Worm (Caenorhabditis elegans) whole organism, L4 larva: ENCODE data around the gene cest-2.3.

Experiments used
- aha-1 ChIP-seq: fragments of 150-350 bp; peaks from one replicate; lab custom pipeline; 2014; ENCODE audit warnings: missing biosample characterization, missing genetic modification characterization
- ama-1 ChIP-seq: fragments of 150-350 bp; optimal IDR thresholded peaks from 2 replicates; lab custom pipeline; 2014; ENCODE audit warnings: inconsistent platforms, mixed read lengths
- attf-4 ChIP-seq: sonication (generic microtip); optimal IDR thresholded peaks from 3 replicates; lab custom pipeline; 2017; ENCODE audit warnings: missing biosample characterization, missing genetic modification characterization
- ceh-28 ChIP-seq: fragments of 150-350 bp; optimal IDR thresholded peaks from 2 replicates; lab custom pipeline; 2014; ENCODE audit warnings: missing biosample characterization, missing genetic modification reagents, missing genetic modification characterization
- ces-1 ChIP-seq: fragments of 150-350 bp; sonication (generic microtip); optimal IDR thresholded peaks from 4 replicates; lab custom pipeline; 2014; ENCODE audit warnings: missing biosample characterization, missing genetic modification reagents, missing genetic modification characterization
- daf-12 ChIP-seq: fragments of 150-350 bp; optimal IDR thresholded peaks from 2 replicates; lab custom pipeline; 2014; ENCODE audit warnings: missing biosample characterization, missing genetic modification reagents, missing genetic modification characterization
- daf-16 ChIP-seq, 3 experiments: sonication (generic microtip); optimal IDR thresholded peaks; 2 replicates each; lab custom pipeline; 2016 to 2017; ENCODE audit warnings: missing genetic modification characterization in 3 of 3, missing genetic modification reagents in 3 of 3, mild to moderate bottlenecking in 2 of 3, missing compliant biosample characterization in 2 of 3, missing biosample characterization in 1 of 3, moderate library complexity in 1 of 3
- dmd-6 ChIP-seq: fragments of 200-800 bp; sonication (Bioruptor generic); IDR thresholded peaks from 2 replicates; pipeline ENCODE4 v1.3.6; 2022; ENCODE audit warnings: missing genetic modification reagents, missing genetic modification characterization, missing compliant biosample characterization
- dpl-1 ChIP-seq: fragments of 150-350 bp; optimal IDR thresholded peaks from 2 replicates; lab custom pipeline; 2014; ENCODE audit warnings: missing biosample characterization, missing genetic modification reagents, missing genetic modification characterization
- dve-1 ChIP-seq: sonication (generic microtip); optimal IDR thresholded peaks from 2 replicates; lab custom pipeline; 2017; ENCODE audit warnings: antibody characterized with exemption, mild to moderate bottlenecking, missing genetic modification characterization, missing compliant biosample characterization; ENCODE audit not compliant: insufficient read depth
- egl-43 ChIP-seq: fragments of 200-800 bp; sonication (Bioruptor generic); IDR thresholded peaks from 2 replicates; pipeline ENCODE4 v1.3.6; 2022; ENCODE audit warnings: missing genetic modification reagents, missing genetic modification characterization, missing compliant biosample characterization
- hlh-11 ChIP-seq: fragments of 200-800 bp; sonication (Bioruptor generic); optimal IDR thresholded peaks from 2 replicates; lab custom pipeline; 2018; ENCODE audit warnings: mild to moderate bottlenecking, missing genetic modification characterization, missing compliant biosample characterization
- lin-1 ChIP-seq: fragments of 200-800 bp; sonication (Bioruptor generic); IDR thresholded peaks from 2 replicates; pipeline ENCODE4 v1.3.6; 2022; ENCODE audit warnings: missing genetic modification reagents, missing genetic modification characterization, missing compliant biosample characterization
- madf-5 ChIP-seq, 2 experiments: fragments of 200-800 bp; sonication (Bioruptor generic); IDR thresholded peaks; 2 replicates each; pipeline ENCODE4 v1.3.6; 2022; ENCODE audit warnings: missing compliant biosample characterization in 2 of 2, missing genetic modification characterization in 2 of 2
- mdl-1 ChIP-seq, 2 experiments: fragments of 150-350 bp in 1 of 2; sonication (generic microtip) in 1 of 2; optimal IDR thresholded peaks; 2 replicates each; lab custom pipeline; 2014 to 2017; ENCODE audit warnings: missing biosample characterization in 2 of 2, missing genetic modification characterization in 2 of 2
- mep-1 ChIP-seq: fragments of 150-350 bp; sonication (generic microtip); optimal IDR thresholded peaks from 3 replicates; lab custom pipeline; 2014; ENCODE audit warnings: missing biosample characterization, missing genetic modification characterization
- mes-2 ChIP-seq: sonication (generic microtip); optimal IDR thresholded peaks from 2 replicates; lab custom pipeline; 2016; ENCODE audit warnings: missing genotype, mild to moderate bottlenecking, missing genetic modification characterization, missing compliant biosample characterization; ENCODE audit not compliant: poor library complexity, severe bottlenecking
- mxl-3 ChIP-seq: fragments of 200-800 bp; sonication (Bioruptor generic); optimal IDR thresholded peaks from 2 replicates; lab custom pipeline; 2018; ENCODE audit warnings: mild to moderate bottlenecking, missing genetic modification characterization, missing compliant biosample characterization
- nhr-11 ChIP-seq: fragments of 150-350 bp; optimal IDR thresholded peaks from 2 replicates; lab custom pipeline; 2014; ENCODE audit warnings: missing biosample characterization, missing genetic modification characterization
- nhr-111 ChIP-seq: fragments of 200-800 bp; sonication (Bioruptor generic); optimal IDR thresholded peaks from 2 replicates; lab custom pipeline; 2018; ENCODE audit warnings: mild to moderate bottlenecking, missing genetic modification characterization, missing compliant biosample characterization
- nhr-25 ChIP-seq: sonication (generic microtip); optimal IDR thresholded peaks from 2 replicates; lab custom pipeline; 2017; ENCODE audit warnings: missing genetic modification characterization, mild to moderate bottlenecking, missing compliant biosample characterization, antibody characterized with exemption, moderate library complexity, borderline replicate concordance; ENCODE audit not compliant: insufficient read depth
- nhr-28 ChIP-seq: fragments of 150-350 bp; optimal IDR thresholded peaks from 2 replicates; lab custom pipeline; 2014; ENCODE audit warnings: missing biosample characterization, missing genetic modification characterization
- nhr-6 ChIP-seq: fragments of 150-350 bp; optimal IDR thresholded peaks from 2 replicates; lab custom pipeline; 2014; ENCODE audit warnings: missing biosample characterization, missing genetic modification characterization
- nhr-77 ChIP-seq: fragments of 150-350 bp; optimal IDR thresholded peaks from 2 replicates; lab custom pipeline; 2014; ENCODE audit warnings: missing biosample characterization, missing genetic modification characterization
- pqm-1 ChIP-seq: sonication (generic microtip); optimal IDR thresholded peaks from 2 replicates; lab custom pipeline; 2017; ENCODE audit warnings: missing biosample characterization, missing genetic modification characterization
- skn-1 ChIP-seq: fragments of 150-350 bp; optimal IDR thresholded peaks from 2 replicates; lab custom pipeline; 2014; ENCODE audit warnings: missing biosample characterization, missing genetic modification characterization
- tag-97 ChIP-seq: fragments of 200-800 bp; sonication (Bioruptor generic); IDR thresholded peaks from 2 replicates; pipeline ENCODE4 v1.3.6; 2022; ENCODE audit warnings: missing genetic modification characterization, missing compliant biosample characterization
- unc-62 ChIP-seq, 3 experiments: fragments of 150-350 bp in 1 of 3; sonication (generic microtip); optimal IDR thresholded peaks in 2 of 3; peaks in 1 of 3; 1 replicate in 1 of 3; 2 replicates in 2 of 3; lab custom pipeline; 2014 to 2017; ENCODE audit warnings: missing biosample characterization in 3 of 3, missing genetic modification characterization in 3 of 3, missing genetic modification reagents in 3 of 3, missing genotype in 1 of 3
- vab-7 ChIP-seq: fragments of 200-800 bp; sonication (Bioruptor generic); IDR thresholded peaks from 2 replicates; pipeline ENCODE4 v1.3.6; 2022; ENCODE audit warnings: missing genetic modification reagents, missing genetic modification characterization, missing compliant biosample characterization
- zfp-2 ChIP-seq: sonication (generic microtip); optimal IDR thresholded peaks from 2 replicates; lab custom pipeline; 2016; ENCODE audit warnings: mild to moderate bottlenecking, missing genetic modification characterization, missing compliant biosample characterization
- ztf-7 ChIP-seq: fragments of 150-350 bp; optimal IDR thresholded peaks from 2 replicates; lab custom pipeline; 2014; ENCODE audit warnings: missing biosample characterization, missing genetic modification characterization

The cest-2.3 gene

DNA sequence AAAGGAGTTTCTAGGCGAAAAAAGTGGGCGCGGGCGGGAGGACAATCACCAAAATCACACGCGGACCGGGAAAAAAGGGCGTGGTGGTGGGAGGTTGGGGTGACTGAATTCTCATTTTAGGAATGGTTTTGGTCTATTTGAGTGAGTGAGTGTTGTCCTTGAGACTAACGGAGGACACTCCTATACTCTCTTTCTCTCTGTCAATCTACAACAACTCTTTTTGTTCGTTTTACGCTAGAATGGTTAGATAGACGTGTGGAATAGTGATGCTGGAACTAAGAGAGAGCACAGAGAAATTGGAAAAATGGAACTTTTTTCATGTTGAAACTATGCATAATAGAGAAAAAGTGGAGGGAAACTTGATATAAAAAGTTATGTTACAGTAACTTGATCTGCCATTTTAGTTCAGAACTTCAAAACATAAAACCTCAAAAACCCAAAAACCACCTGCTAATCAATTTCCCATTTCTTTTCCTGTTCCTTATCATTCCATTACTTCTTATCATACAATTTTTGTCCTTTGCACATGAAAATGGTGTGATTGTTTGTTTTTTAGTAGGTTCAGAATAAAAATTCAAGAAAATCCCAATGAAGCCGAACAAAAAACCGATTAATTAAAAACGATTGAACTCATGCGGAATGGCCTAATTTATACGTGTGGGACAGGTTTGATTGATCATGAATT is 47.9 kb downstream of the cest-2.3 start:
- peak; percentile 29 for TF ChIP-seq dve-1 (tag; lab: Kevin White, UChicago)
- no peak for TF ChIP-seq nhr-25 (tag; lab: Kevin White, UChicago)
- peak; percentile 76 for TF ChIP-seq aha-1
- TF ChIP-seq tag-97 (GFP tag; lab: Robert Waterston, UW) = no peak
- no peak for TF ChIP-seq nhr-111 (GFP tag; lab: Kevin White, UChicago)
- 0 out of 4 replicates have a peak, but pooled peaks of 1 of the 2 experiments have one; percentile 13 for TF ChIP-seq madf-5 (GFP tag; IDR thresholded peaks at IDR 0.05; lab: Robert Waterston, UW)
- peak; percentile 12 for TF ChIP-seq mxl-3 (GFP tag; lab: Kevin White, UChicago)
- TF ChIP-seq daf-16 (GFP tag; optimal IDR thresholded peaks at IDR 0.05; lab: Kevin White, UChicago) = no peak
- TF ChIP-seq daf-16 (tag; optimal IDR thresholded peaks at IDR 0.05; lab: Kevin White, UChicago) = peak; percentile 58
- peak; percentile 57 for TF ChIP-seq nhr-28 (tag; lab: Kevin White, UChicago)
- TF ChIP-seq skn-1 (tag; lab: Kevin White, UChicago) = no peak
- TF ChIP-seq mep-1 = no peak
- TF ChIP-seq dmd-6 = peak; percentile 72
- no peak for TF ChIP-seq nhr-6 (tag; lab: Kevin White, UChicago)
- TF ChIP-seq mes-2 = no peak
- no peak for TF ChIP-seq ztf-7 (tag; lab: Kevin White, UChicago)
- TF ChIP-seq ama-1 (lab: Kevin White, UChicago) = no peak
- peak; percentile 36 for TF ChIP-seq hlh-11 (tag; lab: Kevin White, UChicago)
- peak; percentile 91 for TF ChIP-seq pqm-1 (tag; lab: Kevin White, UChicago)
- TF ChIP-seq vab-7 (GFP tag; lab: Robert Waterston, UW) = no peak
- TF ChIP-seq nhr-77 (tag; lab: Kevin White, UChicago) = peak; percentile 48
- TF ChIP-seq nhr-11 = no peak

DNA sequence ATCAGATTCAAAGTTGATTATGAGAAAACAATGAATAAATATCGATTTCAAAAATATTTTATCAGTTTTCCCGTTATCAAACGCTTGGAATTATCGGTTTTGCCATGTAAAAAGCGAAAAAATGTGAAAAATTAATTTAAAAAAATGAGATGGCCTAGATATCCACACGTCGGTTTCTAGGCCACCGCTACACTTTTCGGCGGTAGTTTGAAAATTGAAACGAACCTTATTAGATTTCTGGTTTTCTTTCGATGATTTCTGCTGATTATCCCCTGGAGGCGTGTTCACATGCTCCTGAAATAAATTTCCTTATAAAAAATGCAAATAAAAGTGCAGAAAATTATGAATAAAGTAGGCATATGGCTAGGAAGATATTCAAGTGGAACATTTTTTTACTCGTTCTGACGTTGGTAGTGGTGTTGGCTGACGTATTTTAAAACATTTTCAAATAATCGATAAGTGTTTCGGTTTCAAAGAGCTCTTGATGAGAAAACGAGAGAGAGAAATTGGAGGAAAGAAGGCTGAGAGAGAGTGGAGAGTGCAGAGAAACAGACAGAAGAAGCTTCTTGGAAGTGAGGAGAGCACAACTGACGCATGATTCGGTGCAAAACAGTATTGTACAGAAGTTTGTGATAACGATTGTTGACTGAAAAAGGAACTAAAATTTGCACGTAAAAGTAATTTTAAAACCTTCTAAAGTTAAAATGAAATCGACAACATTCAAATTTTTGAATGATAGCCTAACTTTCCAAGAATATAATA is 49.6 kb downstream of the cest-2.3 start:
- peak; percentile 29 for TF ChIP-seq nhr-28 (tag; lab: Kevin White, UChicago)
- TF ChIP-seq hlh-11 (tag; lab: Kevin White, UChicago) = peak; percentile 5
- TF ChIP-seq zfp-2 (tag; lab: Kevin White, UChicago) = no peak
- TF ChIP-seq daf-16 (GFP tag; optimal IDR thresholded peaks at IDR 0.05; lab: Kevin White, UChicago) = no peak
- peak; percentile 60 for TF ChIP-seq daf-16 (tag; optimal IDR thresholded peaks at IDR 0.05; lab: Kevin White, UChicago)
- peak; percentile 14 for TF ChIP-seq dpl-1 (GFP tag; lab: Kevin White, UChicago)
- TF ChIP-seq dmd-6 = peak; percentile 43
- TF ChIP-seq mes-2 = peak; percentile 53
- TF ChIP-seq ceh-28 (tag; lab: Kevin White, UChicago) = peak; percentile 2
- TF ChIP-seq attf-4 (tag; lab: Kevin White, UChicago) = no peak

DNA sequence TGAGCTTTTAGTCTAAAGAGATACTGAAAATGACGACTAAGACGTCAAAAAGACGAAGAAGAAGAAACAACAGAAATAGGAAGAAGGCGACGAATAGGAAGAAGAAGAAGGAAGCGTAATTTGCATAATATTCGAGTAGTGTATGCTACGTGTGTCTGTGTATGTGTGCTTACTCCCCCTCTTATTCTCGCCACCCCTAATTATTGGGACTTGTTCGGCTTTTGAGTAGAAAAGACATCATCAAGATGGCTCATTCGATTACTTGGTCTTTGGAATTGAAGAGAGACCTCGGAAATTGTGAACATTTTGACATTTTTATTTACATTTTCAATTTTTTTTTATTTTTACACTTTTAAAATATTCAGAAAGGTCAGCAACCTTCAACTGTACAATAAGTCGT is 52.5 kb downstream of the cest-2.3 start:
- TF ChIP-seq unc-62 (GFP tag; optimal IDR thresholded peaks at IDR 0.05 in 1 of 2; lab: Kevin White, UChicago) (peak in 1 of 2 experiments; percentile 57), unc-62 (tag; optimal IDR thresholded peaks at IDR 0.05; lab: Kevin White, UChicago) (no peak), daf-12 (no peak)

ce11 chrV:14128858-14129257 is 53.9 kb downstream of the cest-2.3 start:
- TF ChIP-seq lin-1 (GFP tag; lab: Robert Waterston, UW) = no peak
- no peak for TF ChIP-seq ces-1 (GFP tag; lab: Kevin White, UChicago)
- TF ChIP-seq unc-62 (GFP tag; optimal IDR thresholded peaks at IDR 0.05 in 1 of 2; lab: Kevin White, UChicago) = peak in 1 of 2 experiments; percentile 45
- TF ChIP-seq unc-62 (tag; optimal IDR thresholded peaks at IDR 0.05; lab: Kevin White, UChicago) = no peak
- peak; percentile 97 for TF ChIP-seq aha-1
- TF ChIP-seq egl-43 (GFP tag; lab: Robert Waterston, UW) = no peak
- no peak for TF ChIP-seq mdl-1 (tag; optimal IDR thresholded peaks at IDR 0.05; lab: Kevin White, UChicago)
